Fruit fly (Drosophila melanogaster) whole organism, embryonic: ENCODE results near the gene CROT.

ENCODE experiments used
- Ada2b ChIP-seq: fragments of 200-800 bp; sonication (Bioruptor generic); IDR thresholded peaks from 2 replicates; pipeline ENCODE4 v1.3.6; 2022; ENCODE audit warnings: missing biosample characterization, missing genetic modification characterization
- CG10321 ChIP-seq: fragments of 200-800 bp; sonication (Bioruptor generic); IDR thresholded peaks from 2 replicates; pipeline ENCODE4 v1.3.6; 2022; ENCODE audit warnings: missing biosample characterization, missing genetic modification characterization
- CG11696 ChIP-seq: fragments of 200-800 bp; sonication (Bioruptor generic); IDR thresholded peaks from 2 replicates; pipeline ENCODE4 v1.3.6; 2022; ENCODE audit warnings: missing biosample characterization, missing genetic modification characterization
- CG11723 ChIP-seq: fragments of 200-800 bp; sonication (Bioruptor generic); optimal IDR thresholded peaks from 2 replicates; lab custom pipeline; 2017; ENCODE audit warnings: missing biosample characterization, mild to moderate bottlenecking, missing genetic modification characterization
- CG12219 ChIP-seq: fragments of 200-800 bp; sonication (Bioruptor generic); optimal IDR thresholded peaks from 3 replicates; lab custom pipeline; 2018; ENCODE audit warnings: missing biosample characterization, mild to moderate bottlenecking, missing genetic modification characterization
- CG12942 ChIP-seq: fragments of 200-800 bp; sonication (Bioruptor generic); optimal IDR thresholded peaks from 3 replicates; lab custom pipeline; 2016; ENCODE audit warnings: missing biosample characterization, missing genetic modification characterization
- CG13894 ChIP-seq: fragments of 200-800 bp; sonication (Bioruptor generic); optimal IDR thresholded peaks from 3 replicates; lab custom pipeline; 2018; ENCODE audit warnings: missing biosample characterization, mild to moderate bottlenecking, missing genetic modification characterization, moderate library complexity
- CG14965 ChIP-seq: fragments of 200-800 bp; sonication (Bioruptor generic); optimal IDR thresholded peaks from 2 replicates; lab custom pipeline; 2016; ENCODE audit warnings: missing biosample characterization, missing genetic modification characterization, borderline replicate concordance
- CG15479 ChIP-seq: fragments of 200-800 bp; sonication (Bioruptor generic); optimal IDR thresholded peaks from 3 replicates; lab custom pipeline; 2019; ENCODE audit warnings: missing biosample characterization, mild to moderate bottlenecking, missing genetic modification characterization, moderate library complexity
- CG17612 ChIP-seq: fragments of 200-800 bp; sonication (Bioruptor generic); IDR thresholded peaks from 2 replicates; pipeline ENCODE4 v1.3.6; 2022; ENCODE audit warnings: missing biosample characterization, missing genetic modification characterization
- CG18764 ChIP-seq: fragments of 200-800 bp; sonication (Bioruptor generic); optimal IDR thresholded peaks from 3 replicates; lab custom pipeline; 2016; ENCODE audit warnings: missing biosample characterization, missing genetic modification characterization
- CG2120 ChIP-seq: fragments of 200-800 bp; sonication (Bioruptor generic); optimal IDR thresholded peaks from 3 replicates; lab custom pipeline; 2016; ENCODE audit warnings: missing biosample characterization, missing genetic modification characterization
- CG30020 ChIP-seq: fragments of 200-800 bp; optimal IDR thresholded peaks from 2 replicates; lab custom pipeline; 2019; ENCODE audit warnings: missing biosample characterization, mild to moderate bottlenecking, missing genetic modification characterization, moderate library complexity
- CG3726 ChIP-seq: fragments of 200-800 bp; sonication (Bioruptor generic); IDR thresholded peaks from 3 replicates; pipeline ENCODE4, ENCODE4 v1.3.6; 2022; ENCODE audit warnings: missing biosample characterization, missing genetic modification characterization
- CG4854 ChIP-seq: fragments of 200-800 bp; sonication (Bioruptor generic); optimal IDR thresholded peaks from 2 replicates; lab custom pipeline; 2016; ENCODE audit warnings: missing biosample characterization, missing genetic modification characterization, inconsistent platforms
- CG6654 ChIP-seq: fragments of 200-800 bp; sonication (Bioruptor generic); optimal IDR thresholded peaks from 2 replicates; lab custom pipeline; 2017; ENCODE audit warnings: missing biosample characterization, mild to moderate bottlenecking, missing genetic modification characterization
- CG7786 ChIP-seq: fragments of 200-800 bp; sonication (Bioruptor generic); optimal IDR thresholded peaks from 2 replicates; lab custom pipeline; 2016; ENCODE audit warnings: missing biosample characterization, missing genetic modification characterization
- CG9727 ChIP-seq: fragments of 200-800 bp; sonication (Bioruptor generic); optimal IDR thresholded peaks from 3 replicates; lab custom pipeline; 2017; ENCODE audit warnings: missing biosample characterization, mild to moderate bottlenecking, missing genetic modification characterization
- Dll ChIP-seq: fragments of 200-800 bp; sonication (Bioruptor generic); IDR thresholded peaks from 4 replicates; pipeline ENCODE4 v1.3.6; 2022; ENCODE audit warnings: missing biosample characterization, missing genetic modification characterization; ENCODE audit not compliant: partially characterized antibody
- Eip74EF ChIP-seq, 2 experiments: fragments of 200-800 bp in 1 of 2; fragments of >200 bp in 1 of 2; sonication (Bioruptor generic) in 1 of 2; optimal IDR thresholded peaks; 2 replicates each; lab custom pipeline; 2017 to 2019; ENCODE audit warnings: missing biosample characterization in 2 of 2, missing genetic modification characterization in 2 of 2, mild to moderate bottlenecking in 1 of 2, moderate library complexity in 1 of 2
- H15 ChIP-seq: fragments of 200-800 bp; sonication (Bioruptor generic); IDR thresholded peaks from 3 replicates; pipeline ENCODE4 v1.3.6; 2022; ENCODE audit warnings: missing biosample characterization, missing genetic modification characterization
- HLH4C ChIP-seq: fragments of 200-800 bp; sonication (Bioruptor generic); IDR thresholded peaks from 3 replicates; pipeline ENCODE4 v1.3.6; 2022; ENCODE audit warnings: missing biosample characterization, missing genetic modification characterization; ENCODE audit not compliant: partially characterized antibody
- Hsf ChIP-seq: fragments of 200-800 bp; sonication (Bioruptor generic); optimal IDR thresholded peaks from 3 replicates; lab custom pipeline; 2016; ENCODE audit warnings: missing biosample characterization, missing genetic modification characterization
- MESR4 ChIP-seq: fragments of 200-800 bp; sonication (Bioruptor generic); optimal IDR thresholded peaks from 2 replicates; lab custom pipeline; 2018; ENCODE audit warnings: missing biosample characterization, mild to moderate bottlenecking, missing genetic modification characterization, moderate library complexity
- NFAT ChIP-seq: fragments of 200-800 bp; sonication (Bioruptor generic); IDR thresholded peaks from 2 replicates; pipeline ENCODE4 v1.3.6; 2022; ENCODE audit warnings: missing biosample characterization, missing genetic modification characterization
- Oli ChIP-seq: fragments of 200-800 bp; sonication (Bioruptor generic); optimal IDR thresholded peaks from 2 replicates; lab custom pipeline; 2018; ENCODE audit warnings: missing biosample characterization, mild to moderate bottlenecking, missing genetic modification characterization, moderate library complexity
- Pdp1 ChIP-seq, 2 experiments: fragments of 200-800 bp; sonication (Bioruptor generic); optimal IDR thresholded peaks; 3 replicates each; lab custom pipeline; 2016; ENCODE audit warnings: missing biosample characterization in 2 of 2, missing genetic modification characterization in 2 of 2, mild to moderate bottlenecking in 1 of 2, moderate library complexity in 1 of 2
- Poxn ChIP-seq: fragments of 200-800 bp; sonication (Bioruptor generic); IDR thresholded peaks from 2 replicates; pipeline ENCODE4 v1.3.6; 2022; ENCODE audit warnings: missing biosample characterization, missing genetic modification characterization
- Stat92E ChIP-seq, 3 experiments: fragments of >200 bp in 2 of 3; fragments of 200-800 bp in 1 of 3; sonication (Bioruptor generic) in 1 of 3; optimal IDR thresholded peaks; 2 replicates each; lab custom pipeline; 2017 to 2019; ENCODE audit warnings: missing biosample characterization in 3 of 3, missing genetic modification characterization in 3 of 3, mild to moderate bottlenecking in 1 of 3, moderate library complexity in 1 of 3
- aop ChIP-seq: fragments of 200-800 bp; sonication (Bioruptor generic); IDR thresholded peaks from 2 replicates; pipeline ENCODE4 v1.3.6; 2022; ENCODE audit warnings: missing biosample characterization, missing genetic modification characterization
- bbx ChIP-seq: fragments of 200-800 bp; sonication (Bioruptor generic); IDR thresholded peaks from 2 replicates; pipeline ENCODE4 v1.3.6; 2022; ENCODE audit warnings: missing biosample characterization, missing genetic modification characterization; ENCODE audit not compliant: partially characterized antibody
- croc ChIP-seq: fragments of 200-800 bp; sonication (Bioruptor generic); conservative IDR thresholded peaks from 3 replicates; pipeline ENCODE4 v1.3.6; 2022; ENCODE audit warnings: missing biosample characterization, missing genetic modification characterization
- danr ChIP-seq: fragments of 200-800 bp; sonication (Bioruptor generic); IDR thresholded peaks from 2 replicates; pipeline ENCODE4 v1.3.6; 2022; ENCODE audit warnings: missing biosample characterization, missing genetic modification characterization
- ems ChIP-seq: fragments of 200-800 bp; sonication (Bioruptor generic); optimal IDR thresholded peaks from 3 replicates; lab custom pipeline; 2016; ENCODE audit warnings: missing biosample characterization, missing genetic modification characterization
- exex ChIP-seq: fragments of 200-800 bp; sonication (Bioruptor generic); optimal IDR thresholded peaks from 4 replicates; lab custom pipeline; 2018; ENCODE audit warnings: missing biosample characterization, mild to moderate bottlenecking, missing genetic modification characterization, moderate library complexity
- ftz-f1 ChIP-seq: fragments of 200-800 bp; sonication (Bioruptor generic); optimal IDR thresholded peaks from 2 replicates; lab custom pipeline; 2016; ENCODE audit warnings: missing biosample characterization, missing genetic modification characterization
- fu2 ChIP-seq: fragments of 200-800 bp; sonication (Bioruptor generic); optimal IDR thresholded peaks from 2 replicates; lab custom pipeline; 2016; ENCODE audit warnings: missing biosample characterization, missing genetic modification characterization
- hbn ChIP-seq: fragments of 200-800 bp; sonication (Bioruptor generic); IDR thresholded peaks from 2 replicates; pipeline ENCODE4 v1.3.6; 2022; ENCODE audit warnings: missing biosample characterization, missing genetic modification characterization; ENCODE audit not compliant: partially characterized antibody
- kah ChIP-seq: fragments of 200-800 bp; sonication (Bioruptor generic); optimal IDR thresholded peaks from 2 replicates; lab custom pipeline; 2018; ENCODE audit warnings: missing biosample characterization, mild to moderate bottlenecking, missing genetic modification characterization
- lbe ChIP-seq: fragments of 200-800 bp; sonication (Bioruptor generic); optimal IDR thresholded peaks from 2 replicates; lab custom pipeline; 2016; ENCODE audit warnings: missing biosample characterization, mild to moderate bottlenecking, missing genetic modification characterization
- luna ChIP-seq: fragments of 200-800 bp; sonication (Bioruptor generic); optimal IDR thresholded peaks from 2 replicates; lab custom pipeline; 2016; ENCODE audit warnings: missing biosample characterization, missing genetic modification characterization
- otp ChIP-seq: fragments of 200-800 bp; sonication (Bioruptor generic); IDR thresholded peaks from 3 replicates; pipeline ENCODE4, ENCODE4 v1.3.6; 2022; ENCODE audit warnings: missing biosample characterization, missing genetic modification characterization
- p53 ChIP-seq: fragments of 200-800 bp; sonication (Bioruptor generic); optimal IDR thresholded peaks from 2 replicates; lab custom pipeline; 2016; ENCODE audit warnings: missing biosample characterization, missing genetic modification characterization
- pan ChIP-seq, 4 experiments: fragments of >200 bp in 3 of 4; fragments of 200-800 bp in 1 of 4; sonication (Bioruptor generic) in 1 of 4; optimal IDR thresholded peaks in 3 of 4; IDR thresholded peaks in 1 of 4; 2 replicates each; pipeline versions ENCODE4 v1.3.6 to Lab custom; 2017 to 2022; ENCODE audit warnings: missing biosample characterization in 2 of 4, missing genetic modification characterization in 2 of 4, mixed read lengths in 1 of 4
- slp2 ChIP-seq: fragments of 200-800 bp; sonication (Bioruptor generic); optimal IDR thresholded peaks from 2 replicates; lab custom pipeline; 2016; ENCODE audit warnings: missing biosample characterization, missing genetic modification characterization
- sr ChIP-seq: fragments of 200-800 bp; sonication (Bioruptor generic); IDR thresholded peaks from 3 replicates; pipeline ENCODE4 v1.3.6; 2022; ENCODE audit warnings: missing biosample characterization, missing genetic modification characterization
- trh ChIP-seq: fragments of 200-800 bp; sonication (Bioruptor generic); optimal IDR thresholded peaks from 2 replicates; lab custom pipeline; 2016; ENCODE audit warnings: missing biosample characterization, missing genetic modification characterization
- wdn ChIP-seq: fragments of 200-800 bp; sonication (Bioruptor generic); IDR thresholded peaks from 2 replicates; pipeline ENCODE4 v1.3.6; 2022; ENCODE audit warnings: missing biosample characterization, missing genetic modification characterization

CROT gene

DNA sequence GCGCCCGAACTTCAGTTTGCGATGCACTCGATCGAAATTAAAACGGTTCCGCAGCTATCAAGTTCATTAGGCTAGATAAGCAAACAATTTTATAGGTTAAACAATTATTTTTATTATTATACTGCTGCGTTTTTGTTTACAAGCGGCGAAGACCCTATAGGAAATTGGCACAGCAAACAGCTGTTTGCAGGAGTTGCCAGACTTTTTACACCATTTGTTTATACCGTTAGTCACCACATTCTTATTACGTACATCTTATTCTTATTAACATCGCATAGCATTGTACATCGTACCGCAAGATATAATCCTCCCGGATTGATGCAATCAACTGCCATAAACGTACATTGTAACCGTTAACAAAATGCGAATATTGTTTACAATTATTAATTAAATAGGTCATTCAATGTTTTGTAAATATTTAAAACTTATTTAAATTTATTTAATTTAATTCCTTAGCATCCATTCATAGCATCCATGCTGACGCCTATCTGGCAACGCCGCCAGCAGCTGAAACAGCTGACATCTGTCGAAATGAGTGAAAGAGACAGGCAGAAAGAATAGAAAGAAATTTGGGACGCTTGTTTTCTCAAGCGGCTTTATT is at the start of gene CROT, which contains the start of gene CG12877 (continued):
- TF ChIP-seq Hsf (GFP tag; lab: Kevin White, UChicago) (peak; percentile 75), CG12219 (GFP tag; lab: Kevin White, UChicago) (peak; percentile 40), CG30020 (tag; lab: Kevin White, UChicago) (peak; percentile 75), ems (GFP tag; lab: Kevin White, UChicago) (peak; percentile 55), Ada2b (GFP tag; lab: Robert Waterston, UW) (peak; percentile 72), CG11696 (no peak), CG11723 (GFP tag; lab: Kevin White, UChicago) (peak; percentile 53), otp (GFP tag; lab: Robert Waterston, UW) (0 out of 3 replicates have a peak, but pooled peaks have one; percentile 53), p53 (GFP tag; lab: Kevin White, UChicago) (no peak), croc (GFP tag; lab: Robert Waterston, UW) (peak; percentile 42; the same call in 2 of the 3 replicates), wdn (GFP tag; lab: Robert Waterston, UW) (0 out of 2 replicates have a peak, but pooled peaks have one; percentile 33), HLH4C (GFP tag; lab: Robert Waterston, UW) (no peak), hbn (GFP tag; lab: Robert Waterston, UW) (no peak), pan (optimal IDR thresholded peaks at IDR 0.05; lab: Kevin White, UChicago) (no peak), pan (GFP tag; optimal IDR thresholded peaks at IDR 0.05 in 1 of 2, IDR thresholded peaks at IDR 0.05 in 1 of 2) (peak in 1 of 2 experiments; percentile 63), Stat92E (GFP tag; optimal IDR thresholded peaks at IDR 0.05; lab: Kevin White, UChicago) (no peak), CG18764 (GFP tag; lab: Kevin White, UChicago) (peak; percentile 58), CG4854 (peak; percentile 16), luna (GFP tag; lab: Kevin White, UChicago) (no peak), CG13894 (tag; lab: Kevin White, UChicago) (peak; percentile 36), CG3726 (peak; percentile 23; the same call in 1 of the 3 replicates), bbx (GFP tag; lab: Robert Waterston, UW) (no peak), CG10321 (GFP tag; lab: Robert Waterston, UW) (peak; percentile 74), CG9727 (GFP tag; lab: Kevin White, UChicago) (peak; percentile 80), CG12942 (GFP tag; lab: Kevin White, UChicago) (peak; percentile 80), fu2 (GFP tag; lab: Kevin White, UChicago) (peak; percentile 15), ftz-f1 (GFP tag; lab: Kevin White, UChicago) (no peak), trh (GFP tag; lab: Kevin White, UChicago) (peak; percentile 74), CG2120 (GFP tag; lab: Kevin White, UChicago) (peak; percentile 74), CG15479 (GFP tag; lab: Kevin White, UChicago) (no peak), NFAT (peak; percentile 43; the same call in 1 of the 2 replicates), Dll (peak; percentile 37; the same call in 2 of the 4 replicates), Poxn (GFP tag; lab: Robert Waterston, UW) (peak; percentile 68), danr (peak; percentile 75; the same call in 1 of the 2 replicates), CG17612 (no peak), lbe (GFP tag; lab: Kevin White, UChicago) (peak; percentile 71), Eip74EF (GFP tag; optimal IDR thresholded peaks at IDR 0.05; lab: Kevin White, UChicago) (no peak), CG14965 (GFP tag; lab: Kevin White, UChicago) (no peak), Oli (peak; percentile 81), MESR4 (no peak), H15 (GFP tag; lab: Robert Waterston, UW) (peak; percentile 63; the same call in 2 of the 3 replicates), exex (tag; lab: Kevin White, UChicago) (peak; percentile 79), aop (GFP tag; lab: Robert Waterston, UW) (no peak), Pdp1 (GFP tag; optimal IDR thresholded peaks at IDR 0.05; lab: Kevin White, UChicago) (peak in 1 of 2 experiments; percentile 55), CG6654 (GFP tag; lab: Kevin White, UChicago) (peak; percentile 56), CG7786 (GFP tag; lab: Kevin White, UChicago) (peak; percentile 30), slp2 (GFP tag; lab: Kevin White, UChicago) (no peak), kah (no peak), sr (GFP tag; lab: Robert Waterston, UW) (no peak)
